Fruit fly (Drosophila melanogaster) whole organism, embryonic: ENCODE results near the gene CG11251.

Experiments
- Adf1 ChIP-seq: fragments of 200-800 bp; sonication (Bioruptor generic); IDR thresholded peaks from 2 replicates; pipeline ENCODE4 v1.3.6; 2022; ENCODE audit warnings: missing biosample characterization, missing genetic modification characterization
- Asciz ChIP-seq: fragments of 200-800 bp; sonication (Bioruptor generic); optimal IDR thresholded peaks from 2 replicates; lab custom pipeline; 2017; ENCODE audit warnings: missing biosample characterization, mild to moderate bottlenecking, missing genetic modification characterization, missing genetic modification reagents
- Atf-2 ChIP-seq: fragments of 200-800 bp; sonication (Bioruptor generic); optimal IDR thresholded peaks from 2 replicates; lab custom pipeline; 2016; ENCODE audit warnings: missing biosample characterization, missing genetic modification characterization
- CG10321 ChIP-seq: fragments of 200-800 bp; sonication (Bioruptor generic); IDR thresholded peaks from 2 replicates; pipeline ENCODE4 v1.3.6; 2022; ENCODE audit warnings: missing biosample characterization, missing genetic modification characterization
- CG11398 ChIP-seq: fragments of 200-800 bp; sonication (Bioruptor generic); optimal IDR thresholded peaks from 2 replicates; lab custom pipeline; 2016; ENCODE audit warnings: missing biosample characterization, missing genetic modification characterization
- CG11695 ChIP-seq: fragments of 200-800 bp; sonication (Bioruptor generic); IDR thresholded peaks from 3 replicates; pipeline ENCODE4 v1.3.6; 2022; ENCODE audit warnings: missing biosample characterization, missing genetic modification characterization
- CG12236 ChIP-seq: fragments of 200-800 bp; sonication (Bioruptor generic); optimal IDR thresholded peaks from 2 replicates; lab custom pipeline; 2016; ENCODE audit warnings: missing biosample characterization, missing genetic modification characterization
- CG12769 ChIP-seq: fragments of 200-800 bp; sonication (Bioruptor generic); optimal IDR thresholded peaks from 2 replicates; lab custom pipeline; 2019; ENCODE audit warnings: missing biosample characterization, mild to moderate bottlenecking, missing genetic modification characterization, moderate library complexity
- CG13287 ChIP-seq: fragments of 200-800 bp; sonication (Bioruptor generic); IDR thresholded peaks from 2 replicates; pipeline ENCODE4 v1.3.6; 2022; ENCODE audit warnings: missing biosample characterization, missing genetic modification characterization; ENCODE audit not compliant: partially characterized antibody
- CG13296 ChIP-seq: fragments of 200-800 bp; sonication (Bioruptor generic); optimal IDR thresholded peaks from 3 replicates; lab custom pipeline; 2018; ENCODE audit warnings: missing biosample characterization, mild to moderate bottlenecking, missing genetic modification characterization
- CG2202 ChIP-seq: fragments of 200-800 bp; sonication (Bioruptor generic); optimal IDR thresholded peaks from 2 replicates; lab custom pipeline; 2018; ENCODE audit warnings: missing biosample characterization, mild to moderate bottlenecking, missing genetic modification characterization
- CG2678 ChIP-seq: fragments of 200-800 bp; sonication (Bioruptor generic); optimal IDR thresholded peaks from 3 replicates; lab custom pipeline; 2019; ENCODE audit warnings: missing biosample characterization, mild to moderate bottlenecking, missing genetic modification characterization, moderate library complexity
- CG2889 ChIP-seq: fragments of 200-800 bp; sonication (Bioruptor generic); IDR thresholded peaks from 3 replicates; pipeline ENCODE4 v1.3.6; 2022; ENCODE audit warnings: missing biosample characterization, missing genetic modification characterization
- CG3065 ChIP-seq: fragments of 200-800 bp; sonication (Bioruptor generic); optimal IDR thresholded peaks from 2 replicates; lab custom pipeline; 2016; ENCODE audit warnings: missing biosample characterization, missing genetic modification characterization
- CG31441 ChIP-seq: fragments of 200-800 bp; sonication (Bioruptor generic); IDR thresholded peaks from 2 replicates; pipeline ENCODE4 v1.3.6; 2022; ENCODE audit warnings: missing biosample characterization, missing genetic modification characterization
- CG3281 ChIP-seq: fragments of 200-800 bp; sonication (Bioruptor generic); optimal IDR thresholded peaks from 3 replicates; lab custom pipeline; 2017; ENCODE audit warnings: missing biosample characterization, mild to moderate bottlenecking, missing genetic modification characterization
- CG33557 ChIP-seq: fragments of 200-800 bp; sonication (Bioruptor generic); optimal IDR thresholded peaks from 2 replicates; lab custom pipeline; 2019; ENCODE audit warnings: missing biosample characterization, mild to moderate bottlenecking, missing genetic modification characterization, moderate library complexity
- CG4282 ChIP-seq: fragments of 200-800 bp; sonication (Bioruptor generic); optimal IDR thresholded peaks from 2 replicates; lab custom pipeline; 2016; ENCODE audit warnings: missing biosample characterization, missing genetic modification characterization
- CG4404 ChIP-seq: fragments of 200-800 bp; sonication (Bioruptor generic); IDR thresholded peaks from 2 replicates; pipeline ENCODE4 v1.3.6; 2022; ENCODE audit warnings: missing biosample characterization, missing genetic modification characterization
- CG4854 ChIP-seq: fragments of 200-800 bp; sonication (Bioruptor generic); optimal IDR thresholded peaks from 2 replicates; lab custom pipeline; 2016; ENCODE audit warnings: missing biosample characterization, missing genetic modification characterization, inconsistent platforms
- CG5180 ChIP-seq: fragments of 200-800 bp; sonication (Bioruptor generic); optimal IDR thresholded peaks from 3 replicates; lab custom pipeline; 2017; ENCODE audit warnings: missing biosample characterization, missing genetic modification characterization, mild to moderate bottlenecking, moderate library complexity, missing genetic modification reagents
- CG6765 ChIP-seq: fragments of 200-800 bp; sonication (Bioruptor generic); optimal IDR thresholded peaks from 3 replicates; lab custom pipeline; 2017; ENCODE audit warnings: missing biosample characterization, mild to moderate bottlenecking, missing genetic modification characterization
- CG7745 ChIP-seq: fragments of 200-800 bp; sonication (Bioruptor generic); optimal IDR thresholded peaks from 2 replicates; lab custom pipeline; 2018; ENCODE audit warnings: missing biosample characterization, mild to moderate bottlenecking, missing genetic modification characterization, moderate library complexity
- CG8388 ChIP-seq: fragments of 200-800 bp; sonication (Bioruptor generic); optimal IDR thresholded peaks from 2 replicates; lab custom pipeline; 2019; ENCODE audit warnings: missing biosample characterization, mild to moderate bottlenecking, missing genetic modification characterization, moderate library complexity
- CG9876 ChIP-seq: fragments of 200-800 bp; sonication (Bioruptor generic); optimal IDR thresholded peaks from 2 replicates; lab custom pipeline; 2016; ENCODE audit warnings: missing biosample characterization, missing genetic modification characterization
- Dek ChIP-seq: fragments of 200-800 bp; sonication (Bioruptor generic); optimal IDR thresholded peaks from 3 replicates; lab custom pipeline; 2019; ENCODE audit warnings: missing biosample characterization, mild to moderate bottlenecking, missing genetic modification characterization, moderate library complexity
- Fer1 ChIP-seq: fragments of 200-800 bp; sonication (Bioruptor generic); optimal IDR thresholded peaks from 2 replicates; lab custom pipeline; 2017; ENCODE audit warnings: missing biosample characterization, mild to moderate bottlenecking, missing genetic modification characterization
- Hey ChIP-seq: fragments of 200-800 bp; sonication (Bioruptor generic); optimal IDR thresholded peaks from 3 replicates; lab custom pipeline; 2018; ENCODE audit warnings: missing biosample characterization, mild to moderate bottlenecking, missing genetic modification characterization
- Hr51 ChIP-seq, 2 experiments: fragments of 200-800 bp; sonication (Bioruptor generic); optimal IDR thresholded peaks; 2 replicates in 1 of 2; 3 replicates in 1 of 2; lab custom pipeline; 2016 to 2018; ENCODE audit warnings: missing biosample characterization in 2 of 2, missing genetic modification characterization in 2 of 2, mild to moderate bottlenecking in 1 of 2, moderate library complexity in 1 of 2
- NC2α ChIP-seq: fragments of 200-800 bp; sonication (Bioruptor generic); optimal IDR thresholded peaks from 2 replicates; lab custom pipeline; 2016; ENCODE audit warnings: missing biosample characterization, missing genetic modification characterization
- Rx ChIP-seq: fragments of 200-800 bp; sonication (Bioruptor generic); IDR thresholded peaks from 2 replicates; pipeline ENCODE4 v1.3.6; 2022; ENCODE audit warnings: missing biosample characterization, missing genetic modification characterization
- Sin3A ChIP-seq: fragments of >200 bp; optimal IDR thresholded peaks from 2 replicates; lab custom pipeline; 2018
- Spps ChIP-seq: fragments of 200-800 bp; sonication (Bioruptor generic); optimal IDR thresholded peaks from 2 replicates; lab custom pipeline; 2018; ENCODE audit warnings: missing biosample characterization, mild to moderate bottlenecking, missing genetic modification characterization
- amos ChIP-seq: fragments of 200-800 bp; sonication (Bioruptor generic); IDR thresholded peaks from 2 replicates; pipeline ENCODE4 v1.3.6; 2022; ENCODE audit warnings: missing biosample characterization, missing genetic modification characterization; ENCODE audit not compliant: partially characterized antibody
- ap ChIP-seq: fragments of 200-800 bp; sonication (Bioruptor generic); IDR thresholded peaks from 2 replicates; pipeline ENCODE4 v1.3.6; 2022; ENCODE audit warnings: missing biosample characterization, missing genetic modification characterization
- ato ChIP-seq: fragments of 200-800 bp; sonication (Bioruptor generic); IDR thresholded peaks from 2 replicates; pipeline ENCODE4 v1.3.6; 2022; ENCODE audit warnings: missing biosample characterization, missing genetic modification characterization; ENCODE audit not compliant: partially characterized antibody
- az2 ChIP-seq: fragments of 200-800 bp; sonication (Bioruptor generic); optimal IDR thresholded peaks from 3 replicates; lab custom pipeline; 2016; ENCODE audit warnings: missing biosample characterization, missing genetic modification characterization
- bigmax ChIP-seq: fragments of 200-800 bp; sonication (Bioruptor generic); optimal IDR thresholded peaks from 2 replicates; lab custom pipeline; 2018; ENCODE audit warnings: missing biosample characterization, mild to moderate bottlenecking, missing genetic modification characterization
- ems ChIP-seq: fragments of 200-800 bp; sonication (Bioruptor generic); optimal IDR thresholded peaks from 3 replicates; lab custom pipeline; 2016; ENCODE audit warnings: missing biosample characterization, missing genetic modification characterization
- esg ChIP-seq: fragments of 200-800 bp; sonication (Bioruptor generic); conservative IDR thresholded peaks from 2 replicates; pipeline ENCODE4 v1.3.6; 2022; ENCODE audit warnings: missing biosample characterization, missing genetic modification characterization
- gcm ChIP-seq: fragments of 200-800 bp; sonication (Bioruptor generic); optimal IDR thresholded peaks from 2 replicates; lab custom pipeline; 2019; ENCODE audit warnings: missing biosample characterization, mild to moderate bottlenecking, missing genetic modification characterization, moderate library complexity
- inv ChIP-seq: fragments of 200-800 bp; sonication (Bioruptor generic); IDR thresholded peaks from 2 replicates; pipeline ENCODE4 v1.3.6; 2022; ENCODE audit warnings: missing biosample characterization, missing genetic modification characterization; ENCODE audit not compliant: partially characterized antibody
- mam ChIP-seq: fragments of 200-800 bp; sonication (Bioruptor generic); optimal IDR thresholded peaks from 3 replicates; lab custom pipeline; 2016; ENCODE audit warnings: missing biosample characterization, missing genetic modification characterization
- onecut ChIP-seq: fragments of 200-800 bp; sonication (Bioruptor generic); IDR thresholded peaks from 2 replicates; pipeline ENCODE4 v1.3.6; 2022; ENCODE audit warnings: missing biosample characterization, missing genetic modification characterization
- pb ChIP-seq: fragments of 200-800 bp; sonication (Bioruptor generic); optimal IDR thresholded peaks from 3 replicates; lab custom pipeline; 2016; ENCODE audit warnings: missing biosample characterization, missing genetic modification characterization
- pros ChIP-seq: fragments of 200-800 bp; sonication (Bioruptor generic); optimal IDR thresholded peaks from 3 replicates; lab custom pipeline; 2019; ENCODE audit warnings: missing biosample characterization, mild to moderate bottlenecking, missing genetic modification characterization, moderate library complexity
- schlank ChIP-seq: fragments of 200-800 bp; sonication (Bioruptor generic); optimal IDR thresholded peaks from 2 replicates; lab custom pipeline; 2018; ENCODE audit warnings: missing biosample characterization, mild to moderate bottlenecking, missing genetic modification characterization
- seq ChIP-seq: fragments of 200-800 bp; sonication (Bioruptor generic); IDR thresholded peaks from 2 replicates; pipeline ENCODE4 v1.3.6; 2022; ENCODE audit warnings: missing biosample characterization, missing genetic modification characterization
- tio ChIP-seq: fragments of 200-800 bp; sonication (Bioruptor generic); optimal IDR thresholded peaks from 2 replicates; lab custom pipeline; 2017; ENCODE audit warnings: missing biosample characterization, missing genetic modification characterization, inconsistent platforms
- tll ChIP-seq, 2 experiments: fragments of 200-800 bp in 1 of 2; fragments of >200 bp in 1 of 2; sonication (Bioruptor generic) in 1 of 2; optimal IDR thresholded peaks; 2 replicates each; lab custom pipeline; 2017 to 2019; ENCODE audit warnings: missing biosample characterization in 2 of 2, missing genetic modification characterization in 2 of 2, mild to moderate bottlenecking in 1 of 2, moderate library complexity in 1 of 2
- unpg ChIP-seq: fragments of 200-800 bp; sonication (Bioruptor generic); optimal IDR thresholded peaks from 3 replicates; lab custom pipeline; 2018; ENCODE audit warnings: missing biosample characterization, mild to moderate bottlenecking, missing genetic modification characterization, moderate library complexity

CG11251 gene

DNA sequence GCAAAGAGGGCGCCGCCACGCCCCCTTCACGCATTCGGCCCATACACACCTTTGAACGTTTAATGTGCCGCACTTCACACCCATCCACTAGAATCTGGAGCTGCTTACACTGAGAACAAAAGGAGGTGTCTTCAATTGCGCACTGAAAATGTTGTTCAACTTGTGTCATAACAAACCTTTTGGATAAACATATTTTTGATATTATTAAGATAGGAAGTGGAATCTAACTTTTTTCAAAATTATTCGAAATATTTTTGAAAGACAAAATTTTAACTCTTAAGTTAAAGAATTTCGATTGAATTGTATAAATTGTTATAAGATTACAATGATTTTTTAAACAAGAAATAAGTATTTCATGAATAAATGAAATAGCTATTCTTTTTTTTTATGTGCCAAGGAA, 21.5 kb downstream of the CG11251 start (continued):
- TF ChIP-seq tll (GFP tag; optimal IDR thresholded peaks at IDR 0.05; lab: Kevin White, UChicago) (no peak), CG31441 (GFP tag; lab: Robert Waterston, UW) (peak; percentile 35; the same call in 1 of the 2 replicates), CG7745 (tag; lab: Kevin White, UChicago) (no peak), CG3065 (GFP tag; lab: Kevin White, UChicago) (peak; percentile 28), NC2α (no peak), CG4854 (GFP tag; lab: Kevin White, UChicago) (no peak), amos (GFP tag; lab: Robert Waterston, UW) (no peak), esg (no peak), CG2889 (GFP tag; lab: Robert Waterston, UW) (no peak), CG33557 (GFP tag; lab: Kevin White, UChicago) (peak; percentile 46), CG9876 (no peak), onecut (GFP tag; lab: Robert Waterston, UW) (no peak), Rx (GFP tag; lab: Robert Waterston, UW) (no peak), az2 (peak; percentile 39), schlank (tag; lab: Kevin White, UChicago) (no peak), bigmax (GFP tag; lab: Kevin White, UChicago) (no peak), gcm (GFP tag; lab: Kevin White, UChicago) (peak; percentile 21), CG4282 (GFP tag; lab: Kevin White, UChicago) (no peak), CG2202 (tag; lab: Kevin White, UChicago) (peak; percentile 44), ap (GFP tag; lab: Robert Waterston, UW) (no peak), CG12769 (tag; lab: Kevin White, UChicago) (no peak), Hey (tag; lab: Kevin White, UChicago) (no peak), Dek (tag; lab: Kevin White, UChicago) (no peak), ato (GFP tag; lab: Robert Waterston, UW) (no peak), CG11695 (GFP tag; lab: Robert Waterston, UW) (no peak), Spps (peak; percentile 19), mam (GFP tag; lab: Kevin White, UChicago) (no peak), Fer1 (GFP tag; lab: Kevin White, UChicago) (no peak), pb (GFP tag; lab: Kevin White, UChicago) (no peak), pros (GFP tag; lab: Kevin White, UChicago) (no peak), unpg (GFP tag; lab: Kevin White, UChicago) (peak; percentile 31), CG2678 (tag; lab: Kevin White, UChicago) (peak; percentile 15), inv (no peak), CG5180 (GFP tag; lab: Kevin White, UChicago) (no peak), CG12236 (GFP tag; lab: Kevin White, UChicago) (peak; percentile 6), CG11398 (GFP tag; lab: Kevin White, UChicago) (no peak), Sin3A (lab: Kevin White, UChicago) (no peak), CG6765 (GFP tag; lab: Kevin White, UChicago) (no peak), CG4404 (GFP tag; lab: Robert Waterston, UW) (peak; percentile 50), tio (GFP tag; lab: Kevin White, UChicago) (peak; percentile 29), ems (GFP tag; lab: Kevin White, UChicago) (no peak), Asciz (no peak), seq (GFP tag; lab: Robert Waterston, UW) (no peak), CG13287 (no peak), CG8388 (GFP tag; lab: Kevin White, UChicago) (peak; percentile 64), Adf1 (GFP tag; lab: Robert Waterston, UW) (no peak), CG3281 (no peak), CG13296 (GFP tag; lab: Kevin White, UChicago) (no peak), Hr51 (GFP tag; optimal IDR thresholded peaks at IDR 0.05; lab: Kevin White, UChicago) (peak in 1 of 2 experiments; percentile 7), Atf-2 (GFP tag; lab: Kevin White, UChicago) (no peak), CG10321 (GFP tag; lab: Robert Waterston, UW) (no peak)
